Worm (Caenorhabditis elegans) whole organism, mixed stage, embryonic: ENCODE measurements around the gene F59B10.4.

Source experiments
- ceh-39 ChIP-seq: fragments of 150-350 bp; optimal IDR thresholded peaks from 2 replicates; lab custom pipeline; 2014; ENCODE audit warnings: missing biosample characterization, missing genetic modification characterization
- ces-1 ChIP-seq: fragments of 150-350 bp; optimal IDR thresholded peaks from 2 replicates; lab custom pipeline; 2014; ENCODE audit warnings: missing biosample characterization, missing genetic modification reagents, missing genetic modification characterization
- elt-1 ChIP-seq: sonication (generic microtip); optimal IDR thresholded peaks from 2 replicates; lab custom pipeline; 2017; ENCODE audit warnings: missing genetic modification characterization, mild to moderate bottlenecking, missing compliant biosample characterization, antibody characterized with exemption, moderate library complexity, borderline replicate concordance; ENCODE audit not compliant: insufficient read depth
- lin-13 ChIP-seq: fragments of 150-350 bp; optimal IDR thresholded peaks from 2 replicates; lab custom pipeline; 2014; ENCODE audit warnings: missing biosample characterization, missing genetic modification characterization
- lin-32 ChIP-seq: fragments of 200-800 bp; sonication (Bioruptor generic); optimal IDR thresholded peaks from 2 replicates; lab custom pipeline; 2018; ENCODE audit warnings: mild to moderate bottlenecking, missing genetic modification characterization, missing compliant biosample characterization
- lsy-2 ChIP-seq: fragments of 150-350 bp; optimal IDR thresholded peaks from 2 replicates; lab custom pipeline; 2014; ENCODE audit warnings: missing biosample characterization, missing genetic modification characterization
- mep-1 ChIP-seq: fragments of 150-350 bp; optimal IDR thresholded peaks from 2 replicates; lab custom pipeline; 2017; ENCODE audit warnings: missing biosample characterization, missing genetic modification reagents, missing genetic modification characterization, inconsistent platforms
- nhr-12 ChIP-seq: fragments of 150-350 bp; optimal IDR thresholded peaks from 2 replicates; lab custom pipeline; 2014; ENCODE audit warnings: missing biosample characterization, missing genetic modification characterization
- nhr-237 ChIP-seq: fragments of 150-350 bp; optimal IDR thresholded peaks from 2 replicates; lab custom pipeline; 2014; ENCODE audit warnings: missing biosample characterization, missing genetic modification characterization
- nhr-28 ChIP-seq: fragments of 150-350 bp; optimal IDR thresholded peaks from 2 replicates; lab custom pipeline; 2014; ENCODE audit warnings: missing biosample characterization, missing genetic modification characterization
- nhr-76 ChIP-seq: sonication (generic microtip); optimal IDR thresholded peaks from 2 replicates; lab custom pipeline; 2017; ENCODE audit warnings: missing biosample characterization, missing genetic modification characterization
- sptf-1 ChIP-seq: sonication (generic microtip); optimal IDR thresholded peaks from 2 replicates; lab custom pipeline; 2017; ENCODE audit warnings: mild to moderate bottlenecking, missing genetic modification characterization, moderate library complexity, missing compliant biosample characterization
- unc-120 ChIP-seq: sonication (generic microtip); optimal IDR thresholded peaks from 2 replicates; lab custom pipeline; 2017; ENCODE audit warnings: missing genetic modification characterization, missing compliant biosample characterization; ENCODE audit not compliant: poor library complexity, severe bottlenecking
- unc-62 ChIP-seq: fragments of 150-350 bp; optimal IDR thresholded peaks from 2 replicates; lab custom pipeline; 2014; ENCODE audit warnings: missing biosample characterization, missing genetic modification reagents, missing genetic modification characterization

ce11 chrII:10533985-10534384 lies 15.1 kb upstream of the F59B10.4 start:
- TF ChIP-seq unc-62 (GFP tag; lab: Kevin White, UChicago) (no peak), nhr-237 (tag; lab: Kevin White, UChicago) (no peak), sptf-1 (tag; lab: Kevin White, UChicago) (no peak), lin-13 (tag; lab: Kevin White, UChicago) (no peak), lin-32 (GFP tag; lab: Kevin White, UChicago) (no peak), ceh-39 (tag; lab: Kevin White, UChicago) (no peak), elt-1 (tag; lab: Kevin White, UChicago) (no peak), nhr-76 (tag; lab: Kevin White, UChicago) (no peak), mep-1 (tag; lab: Kevin White, UChicago) (no peak), lsy-2 (tag; lab: Kevin White, UChicago) (no peak), nhr-28 (tag; lab: Kevin White, UChicago) (no peak), nhr-12 (no peak), unc-120 (tag; lab: Kevin White, UChicago) (no peak), ces-1 (GFP tag; lab: Kevin White, UChicago) (no peak)
